Fruit fly (Drosophila melanogaster) whole organism, prepupa: ENCODE data around the gene Gr28b.
A peak's percentile ranks its signal among the peaks of the same experiment; 100 is the strongest.

ENCODE experiments used
- Blimp-1 ChIP-seq: fragments of 200-800 bp; sonication (Bioruptor generic); optimal IDR thresholded peaks from 3 replicates; lab custom pipeline; 2017; ENCODE audit warnings: missing biosample characterization, missing genetic modification characterization, mild to moderate bottlenecking, moderate library complexity, missing genetic modification reagents
- CG10631 ChIP-seq: fragments of 200-800 bp; sonication (Bioruptor generic); optimal IDR thresholded peaks from 2 replicates; lab custom pipeline; 2016; ENCODE audit warnings: missing biosample characterization, missing genetic modification characterization
- CG10669 ChIP-seq: fragments of 200-800 bp; sonication (Bioruptor generic); optimal IDR thresholded peaks from 3 replicates; lab custom pipeline; 2018; ENCODE audit warnings: missing biosample characterization, mild to moderate bottlenecking, missing genetic modification characterization, moderate library complexity
- CG11762 ChIP-seq: fragments of 200-800 bp; sonication (Bioruptor generic); optimal IDR thresholded peaks from 3 replicates; lab custom pipeline; 2016; ENCODE audit warnings: missing biosample characterization, missing genetic modification characterization; ENCODE audit not compliant: insufficient read depth
- CG11902 ChIP-seq: fragments of 200-800 bp; sonication (Bioruptor generic); optimal IDR thresholded peaks from 3 replicates; lab custom pipeline; 2016; ENCODE audit warnings: missing biosample characterization, missing genetic modification characterization
- CG15336 ChIP-seq: fragments of 200-800 bp; sonication (Bioruptor generic); IDR thresholded peaks from 2 replicates; pipeline ENCODE4 v1.3.6; 2022; ENCODE audit warnings: missing biosample characterization, missing genetic modification characterization
- CG1621 ChIP-seq: fragments of 200-800 bp; sonication (Bioruptor generic); optimal IDR thresholded peaks from 3 replicates; lab custom pipeline; 2018; ENCODE audit warnings: missing biosample characterization, mild to moderate bottlenecking, missing genetic modification characterization
- CG16779 ChIP-seq: fragments of 200-800 bp; sonication (Bioruptor generic); optimal IDR thresholded peaks from 3 replicates; lab custom pipeline; 2017; ENCODE audit warnings: missing biosample characterization, mild to moderate bottlenecking, missing genetic modification characterization
- CG3032 ChIP-seq: fragments of 200-800 bp; optimal IDR thresholded peaks from 2 replicates; lab custom pipeline; 2019; ENCODE audit warnings: missing biosample characterization, mild to moderate bottlenecking, missing genetic modification characterization, moderate library complexity
- CG31627 ChIP-seq: fragments of 200-800 bp; sonication (Bioruptor generic); optimal IDR thresholded peaks from 3 replicates; lab custom pipeline; 2016; ENCODE audit warnings: missing biosample characterization, missing genetic modification characterization
- CG32006 ChIP-seq: fragments of 200-800 bp; sonication (Bioruptor generic); optimal IDR thresholded peaks from 3 replicates; lab custom pipeline; 2017; ENCODE audit warnings: missing biosample characterization, mild to moderate bottlenecking, missing genetic modification characterization
- CG3919 ChIP-seq: fragments of 200-800 bp; sonication (Bioruptor generic); optimal IDR thresholded peaks from 3 replicates; lab custom pipeline; 2016; ENCODE audit warnings: missing biosample characterization, missing genetic modification characterization
- CG4318 ChIP-seq: fragments of 200-800 bp; sonication (Bioruptor generic); optimal IDR thresholded peaks from 3 replicates; lab custom pipeline; 2017; ENCODE audit warnings: missing biosample characterization, mild to moderate bottlenecking, missing genetic modification characterization
- CG6276 ChIP-seq: fragments of 200-800 bp; sonication (Bioruptor generic); optimal IDR thresholded peaks from 2 replicates; lab custom pipeline; 2017; ENCODE audit warnings: missing biosample characterization, mild to moderate bottlenecking, missing genetic modification characterization
- CG6792 ChIP-seq: fragments of 200-800 bp; sonication (Bioruptor generic); optimal IDR thresholded peaks from 3 replicates; lab custom pipeline; 2016; ENCODE audit warnings: missing biosample characterization, missing genetic modification characterization
- CG6854 ChIP-seq: fragments of 200-800 bp; sonication (Bioruptor generic); optimal IDR thresholded peaks from 2 replicates; lab custom pipeline; 2017; ENCODE audit warnings: missing biosample characterization, mild to moderate bottlenecking, missing genetic modification characterization
- CG7368 ChIP-seq: fragments of 200-800 bp; sonication (Bioruptor generic); optimal IDR thresholded peaks from 3 replicates; lab custom pipeline; 2016; ENCODE audit warnings: missing biosample characterization, missing genetic modification characterization
- CG8319 ChIP-seq: fragments of 200-800 bp; sonication (Bioruptor generic); optimal IDR thresholded peaks from 3 replicates; lab custom pipeline; 2016; ENCODE audit warnings: missing biosample characterization, missing genetic modification characterization
- CG8632 ChIP-seq: fragments of 200-800 bp; sonication (Bioruptor generic); optimal IDR thresholded peaks from 3 replicates; lab custom pipeline; 2016; ENCODE audit warnings: missing biosample characterization, missing genetic modification characterization
- CG9139 ChIP-seq: fragments of 200-800 bp; sonication (Bioruptor generic); optimal IDR thresholded peaks from 3 replicates; lab custom pipeline; 2017; ENCODE audit warnings: missing biosample characterization, mild to moderate bottlenecking, missing genetic modification characterization
- Eip75B ChIP-seq: fragments of 200-800 bp; sonication (Bioruptor generic); optimal IDR thresholded peaks from 3 replicates; lab custom pipeline; 2016; ENCODE audit warnings: missing biosample characterization, missing genetic modification characterization
- Eip78C ChIP-seq: fragments of 200-800 bp; sonication (Bioruptor generic); peaks from one replicate; lab custom pipeline; 2016; ENCODE audit warnings: missing biosample characterization, missing genetic modification characterization
- Eip93F ChIP-seq: fragments of 200-800 bp; sonication (Bioruptor generic); optimal IDR thresholded peaks from 2 replicates; lab custom pipeline; 2016; ENCODE audit warnings: missing biosample characterization, mild to moderate bottlenecking, missing genetic modification characterization
- Hr38 ChIP-seq: sonication (Bioruptor generic); optimal IDR thresholded peaks from 2 replicates; lab custom pipeline; 2016; ENCODE audit warnings: missing biosample characterization, missing genetic modification characterization
- Hr39 ChIP-seq: fragments of 200-800 bp; sonication (Bioruptor generic); optimal IDR thresholded peaks from 2 replicates; lab custom pipeline; 2016; ENCODE audit warnings: missing biosample characterization, missing genetic modification characterization
- Hr4 ChIP-seq: fragments of 200-800 bp; sonication (Bioruptor generic); optimal IDR thresholded peaks from 3 replicates; lab custom pipeline; 2016; ENCODE audit warnings: missing biosample characterization, missing genetic modification characterization
- Lpt ChIP-seq: fragments of 200-800 bp; sonication (Bioruptor generic); optimal IDR thresholded peaks from 3 replicates; lab custom pipeline; 2016; ENCODE audit warnings: missing biosample characterization, missing genetic modification characterization
- OdsH ChIP-seq: fragments of 200-800 bp; sonication (Bioruptor generic); optimal IDR thresholded peaks from 3 replicates; lab custom pipeline; 2016; ENCODE audit warnings: missing biosample characterization, missing genetic modification characterization
- Smox ChIP-seq: fragments of 200-800 bp; sonication (Bioruptor generic); optimal IDR thresholded peaks from 3 replicates; lab custom pipeline; 2016; ENCODE audit warnings: missing biosample characterization, missing genetic modification characterization
- Sox14 ChIP-seq: fragments of 200-800 bp; sonication (Bioruptor generic); optimal IDR thresholded peaks from 3 replicates; lab custom pipeline; 2016; ENCODE audit warnings: missing biosample characterization, missing genetic modification characterization
- Sox15 ChIP-seq: fragments of 200-800 bp; sonication (Bioruptor generic); optimal IDR thresholded peaks from 3 replicates; lab custom pipeline; 2016; ENCODE audit warnings: missing biosample characterization, missing genetic modification characterization
- acj6 ChIP-seq: fragments of 200-800 bp; sonication (Bioruptor generic); optimal IDR thresholded peaks from 3 replicates; lab custom pipeline; 2016; ENCODE audit warnings: missing biosample characterization, missing genetic modification characterization
- dac ChIP-seq: fragments of 200-800 bp; sonication (Bioruptor generic); optimal IDR thresholded peaks from 2 replicates; lab custom pipeline; 2017; ENCODE audit warnings: missing biosample characterization, mild to moderate bottlenecking, missing genetic modification characterization
- dsx ChIP-seq: fragments of 200-800 bp; optimal IDR thresholded peaks from 3 replicates; lab custom pipeline; 2019; ENCODE audit warnings: missing biosample characterization, mild to moderate bottlenecking, missing genetic modification characterization, moderate library complexity; ENCODE audit not compliant: poor library complexity, severe bottlenecking
- eg ChIP-seq: fragments of 200-800 bp; sonication (Bioruptor generic); IDR thresholded peaks from 3 replicates; pipeline ENCODE4 v1.3.6; 2022; ENCODE audit warnings: missing biosample characterization, missing genetic modification characterization
- esn ChIP-seq: fragments of 200-800 bp; sonication (Bioruptor generic); optimal IDR thresholded peaks from 2 replicates; lab custom pipeline; 2016; ENCODE audit warnings: missing biosample characterization, mild to moderate bottlenecking, missing genetic modification characterization, moderate library complexity
- fd59A ChIP-seq: fragments of 200-800 bp; sonication (Bioruptor generic); optimal IDR thresholded peaks from 2 replicates; lab custom pipeline; 2017; ENCODE audit warnings: missing biosample characterization, mild to moderate bottlenecking, missing genetic modification characterization, missing genetic modification reagents
- fd85E ChIP-seq: fragments of 200-800 bp; sonication (Bioruptor generic); optimal IDR thresholded peaks from 3 replicates; lab custom pipeline; 2016; ENCODE audit warnings: missing biosample characterization, missing genetic modification characterization
- fkh ChIP-seq: fragments of 200-800 bp; sonication (Bioruptor generic); optimal IDR thresholded peaks from 3 replicates; lab custom pipeline; 2017; ENCODE audit warnings: missing biosample characterization, mild to moderate bottlenecking, missing genetic modification characterization, moderate library complexity
- lz ChIP-seq: fragments of 200-800 bp; sonication (Bioruptor generic); optimal IDR thresholded peaks from 3 replicates; lab custom pipeline; 2016; ENCODE audit warnings: missing biosample characterization, missing genetic modification characterization
- pdm3 ChIP-seq: fragments of 200-800 bp; sonication (Bioruptor generic); optimal IDR thresholded peaks from 3 replicates; lab custom pipeline; 2016; ENCODE audit warnings: missing biosample characterization, missing genetic modification characterization
- salr ChIP-seq, 2 experiments: fragments of 200-800 bp; sonication (Bioruptor generic); optimal IDR thresholded peaks; 3 replicates each; lab custom pipeline; 2016 to 2018; ENCODE audit warnings: missing biosample characterization in 2 of 2, missing genetic modification characterization in 2 of 2, mild to moderate bottlenecking in 1 of 2
- ss ChIP-seq, 2 experiments: fragments of 200-800 bp; sonication (Bioruptor generic); optimal IDR thresholded peaks; 2 replicates in 1 of 2; 3 replicates in 1 of 2; lab custom pipeline; 2017 to 2018; ENCODE audit warnings: mild to moderate bottlenecking in 2 of 2, missing biosample characterization in 2 of 2, missing genetic modification characterization in 2 of 2, moderate library complexity in 1 of 2
- topi ChIP-seq: fragments of 200-800 bp; sonication (Bioruptor generic); optimal IDR thresholded peaks from 3 replicates; lab custom pipeline; 2016; ENCODE audit warnings: missing biosample characterization, missing genetic modification characterization
- vri ChIP-seq: fragments of 200-800 bp; sonication (Bioruptor generic); optimal IDR thresholded peaks from 3 replicates; lab custom pipeline; 2016; ENCODE audit warnings: missing biosample characterization, mild to moderate bottlenecking, missing genetic modification characterization

Gene Gr28b

dm6 chr2L:7418148-7418988 is 43.7 kb downstream of the Gr28b start (continued):
- peak; percentile 57 for TF ChIP-seq Eip93F
- peak; percentile 86 for TF ChIP-seq acj6 (GFP tag; lab: Kevin White, UChicago)
- peak; percentile 83 for TF ChIP-seq CG31627 (GFP tag; lab: Kevin White, UChicago)
- TF ChIP-seq CG7368, result peak; percentile 65
- peak; percentile 23 for TF ChIP-seq fd85E (GFP tag; lab: Kevin White, UChicago)
- TF ChIP-seq Smox (GFP tag; lab: Kevin White, UChicago), result peak; percentile 80
- peak; percentile 39 for TF ChIP-seq dac
- peak; percentile 83 for TF ChIP-seq lz (GFP tag; lab: Kevin White, UChicago)
- TF ChIP-seq Eip75B (GFP tag; lab: Kevin White, UChicago), result peak; percentile 62
- TF ChIP-seq CG11762, result peak; percentile 79
- TF ChIP-seq CG32006 (GFP tag; lab: Kevin White, UChicago), result peak; percentile 87
- TF ChIP-seq CG6276 (GFP tag; lab: Kevin White, UChicago), result peak; percentile 68
- TF ChIP-seq fkh (GFP tag; lab: Kevin White, UChicago), result peak; percentile 70
- peak; percentile 74 for TF ChIP-seq CG16779 (tag; lab: Kevin White, UChicago)
- TF ChIP-seq CG8319, result peak; percentile 68
- no peak for TF ChIP-seq Hr38 (GFP tag; lab: Kevin White, UChicago)
- TF ChIP-seq esn (GFP tag; lab: Kevin White, UChicago), result peak; percentile 91
- TF ChIP-seq eg, result peak; percentile 44; the same call in 2 of the 3 replicates
- peak; percentile 72 for TF ChIP-seq CG10669 (GFP tag; lab: Kevin White, UChicago)
- peak; percentile 73 for TF ChIP-seq CG15336 (GFP tag; lab: Robert Waterston, UW)
- peak; percentile 82 for TF ChIP-seq CG6792 (GFP tag; lab: Kevin White, UChicago)
- peak; percentile 78 for TF ChIP-seq Hr4
- peak; percentile 96 for TF ChIP-seq Eip78C
- peak; percentile 68 for TF ChIP-seq fd59A (GFP tag; lab: Kevin White, UChicago)
- TF ChIP-seq Sox15 (GFP tag; lab: Kevin White, UChicago), result peak; percentile 78
- TF ChIP-seq ss (GFP tag; optimal IDR thresholded peaks at IDR 0.05; lab: Kevin White, UChicago), result peak; percentile 49 to 81
- peak; percentile 42 to 74 for TF ChIP-seq salr (GFP tag; optimal IDR thresholded peaks at IDR 0.05; lab: Kevin White, UChicago)
- peak; percentile 84 for TF ChIP-seq Sox14 (GFP tag; lab: Kevin White, UChicago)
- TF ChIP-seq Lpt (GFP tag; lab: Kevin White, UChicago), result peak; percentile 47
- peak; percentile 42 for TF ChIP-seq CG11902
- TF ChIP-seq CG8632, result peak; percentile 86
- TF ChIP-seq CG3032, result peak; percentile 77
- TF ChIP-seq CG4318 (GFP tag; lab: Kevin White, UChicago), result peak; percentile 56
- TF ChIP-seq CG3919 (GFP tag; lab: Kevin White, UChicago), result peak; percentile 75
- peak; percentile 85 for TF ChIP-seq OdsH (GFP tag; lab: Kevin White, UChicago)
- peak; percentile 10 for TF ChIP-seq CG6854 (GFP tag; lab: Kevin White, UChicago)
- TF ChIP-seq CG1621 (tag; lab: Kevin White, UChicago), result peak; percentile 70
- peak; percentile 58 for TF ChIP-seq vri (GFP tag; lab: Kevin White, UChicago)
- TF ChIP-seq Hr39 (GFP tag; lab: Kevin White, UChicago), result peak; percentile 66
- TF ChIP-seq, all 60 proteins: peak for 59

DNA sequence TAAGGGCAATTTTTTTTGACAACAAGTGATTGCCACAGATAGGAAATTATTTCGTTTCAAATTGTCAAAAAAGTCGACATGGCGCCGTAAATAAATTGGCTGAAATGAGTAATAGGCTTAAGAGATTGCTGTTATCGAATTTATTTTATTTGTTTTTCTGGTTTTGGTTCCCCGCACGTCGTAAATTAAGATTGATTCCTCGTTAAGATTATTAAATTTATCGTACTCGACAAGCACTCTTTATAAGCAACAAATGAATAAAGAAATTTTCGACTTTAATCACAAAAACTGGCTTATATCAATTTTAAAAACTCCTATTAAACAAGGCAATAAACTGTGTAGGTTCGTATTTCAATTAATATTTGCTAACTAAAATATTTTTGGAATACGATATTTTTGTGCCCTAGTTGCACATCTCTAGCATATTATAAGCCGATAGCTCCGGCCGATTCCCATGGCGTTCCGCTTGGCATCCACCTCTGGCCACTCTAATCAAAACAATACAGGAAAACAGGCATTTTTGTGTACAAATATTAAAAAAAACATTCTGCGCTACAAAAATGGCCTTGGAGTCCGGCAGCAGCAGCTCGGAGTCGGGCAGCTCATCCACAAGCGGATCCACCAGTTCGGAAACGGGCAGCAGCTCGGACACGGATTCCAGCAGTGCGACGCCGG is 50.0 kb downstream of the Gr28b start, which contains the start of gene chm:
TSS of gene chm (plus strand) at position 471 of the 675 bp plus-strand sequence.
- TF ChIP-seq Sox14 (GFP tag; lab: Kevin White, UChicago), result peak; percentile 60
- no peak for TF ChIP-seq Smox (GFP tag; lab: Kevin White, UChicago)
- TF ChIP-seq CG1621 (tag; lab: Kevin White, UChicago), result no peak
- no peak for TF ChIP-seq dsx (GFP tag; lab: Kevin White, UChicago)
- no peak for TF ChIP-seq CG8319
- TF ChIP-seq Sox15 (GFP tag; lab: Kevin White, UChicago), result no peak
- TF ChIP-seq Blimp-1 (GFP tag; lab: Kevin White, UChicago), result no peak
- TF ChIP-seq topi, result peak; percentile 34
- TF ChIP-seq Hr39 (GFP tag; lab: Kevin White, UChicago), result no peak
- TF ChIP-seq CG3032, result peak; percentile 47
- peak; percentile 67 for TF ChIP-seq Eip78C
- no peak for TF ChIP-seq pdm3 (GFP tag; lab: Kevin White, UChicago)
- TF ChIP-seq Eip93F, result peak; percentile 55
- TF ChIP-seq CG10631 (GFP tag; lab: Kevin White, UChicago), result no peak
- TF ChIP-seq acj6 (GFP tag; lab: Kevin White, UChicago), result no peak
- no peak for TF ChIP-seq CG6276 (GFP tag; lab: Kevin White, UChicago)
- no peak for TF ChIP-seq CG11762
- TF ChIP-seq Hr4, result no peak
- TF ChIP-seq OdsH (GFP tag; lab: Kevin White, UChicago), result no peak
- TF ChIP-seq Eip75B (GFP tag; lab: Kevin White, UChicago), result no peak
- no peak for TF ChIP-seq fd85E (GFP tag; lab: Kevin White, UChicago)
- TF ChIP-seq CG31627 (GFP tag; lab: Kevin White, UChicago), result peak; percentile 54
- no peak for TF ChIP-seq CG9139 (GFP tag; lab: Kevin White, UChicago)
- no peak for TF ChIP-seq salr (GFP tag; optimal IDR thresholded peaks at IDR 0.05; lab: Kevin White, UChicago)
